Worm (Caenorhabditis elegans) whole organism, L3 larva: Measurements from ENCODE around the gene ZK1307.4.

Source experiments
- egl-5 ChIP-seq: fragments of 150-350 bp; optimal IDR thresholded peaks from 2 replicates; lab custom pipeline; 2017; ENCODE audit warnings: missing biosample characterization, missing genetic modification reagents, missing genetic modification characterization, inconsistent platforms
- fkh-10 ChIP-seq: sonication (generic microtip); optimal IDR thresholded peaks from 2 replicates; lab custom pipeline; 2017; ENCODE audit warnings: missing biosample characterization, missing genetic modification reagents, missing genetic modification characterization
- fos-1 ChIP-seq: fragments of 150-350 bp; optimal IDR thresholded peaks from 2 replicates; lab custom pipeline; 2014; ENCODE audit warnings: missing biosample characterization, missing genetic modification characterization
- nhr-11 ChIP-seq: fragments of 150-350 bp; optimal IDR thresholded peaks from 2 replicates; lab custom pipeline; 2014; ENCODE audit warnings: missing biosample characterization, missing genetic modification characterization
- nhr-28 ChIP-seq: fragments of 150-350 bp; optimal IDR thresholded peaks from 2 replicates; lab custom pipeline; 2014; ENCODE audit warnings: missing biosample characterization, missing genetic modification characterization
- nhr-77 ChIP-seq: fragments of 150-350 bp; optimal IDR thresholded peaks from 2 replicates; lab custom pipeline; 2014; ENCODE audit warnings: missing biosample characterization, missing genetic modification characterization
- pha-4 ChIP-seq: fragments of 150-350 bp; optimal IDR thresholded peaks from 2 replicates; lab custom pipeline; 2014; ENCODE audit warnings: missing biosample characterization, missing genetic modification reagents, missing genetic modification characterization
- skn-1 ChIP-seq: fragments of 150-350 bp; optimal IDR thresholded peaks from 2 replicates; lab custom pipeline; 2014; ENCODE audit warnings: missing biosample characterization, missing genetic modification characterization
- snpc-4 ChIP-seq: fragments of 150-350 bp; optimal IDR thresholded peaks from 2 replicates; lab custom pipeline; 2014; ENCODE audit warnings: missing biosample characterization, missing genetic modification characterization

- no peak for TF ChIP-seq skn-1 (tag; lab: Kevin White, UChicago)
- no peak for TF ChIP-seq fos-1 (tag; lab: Kevin White, UChicago)
- no peak for TF ChIP-seq pha-4 (tag; lab: Kevin White, UChicago)
- TF ChIP-seq nhr-11 (tag; lab: Kevin White, UChicago): no peak
- no peak for TF ChIP-seq fkh-10 (GFP tag; lab: Kevin White, UChicago)
- no peak for TF ChIP-seq egl-5 (tag; lab: Kevin White, UChicago)
- TF ChIP-seq snpc-4 (tag; lab: Kevin White, UChicago): no peak
- no peak for TF ChIP-seq nhr-77 (tag; lab: Kevin White, UChicago)
- no peak for TF ChIP-seq nhr-28 (tag; lab: Kevin White, UChicago)
Measured at ce11 chrII:9620616-9621015, 31.0 kb downstream of the ZK1307.4 start.
